Worm (Caenorhabditis elegans) whole organism, L1 larva: Measurements from ENCODE around the gene F40H3.3.
A peak's percentile ranks its signal among the peaks of the same experiment; 100 is the strongest.

Experiments
- C16A3.4 ChIP-seq: fragments of 150-350 bp; optimal IDR thresholded peaks from 2 replicates; lab custom pipeline; 2014; ENCODE audit warnings: missing biosample characterization, missing genetic modification characterization
- F16B12.6 ChIP-seq: fragments of 150-350 bp; optimal IDR thresholded peaks from 2 replicates; lab custom pipeline; 2014; ENCODE audit warnings: missing biosample characterization, missing genetic modification characterization
- Y116A8C.19 ChIP-seq: sonication (generic microtip); optimal IDR thresholded peaks from 2 replicates; lab custom pipeline; 2016; ENCODE audit warnings: missing compliant biosample characterization, missing genetic modification characterization, borderline replicate concordance
- blmp-1 ChIP-seq: fragments of 150-350 bp; optimal IDR thresholded peaks from 2 replicates; lab custom pipeline; 2014; ENCODE audit warnings: missing biosample characterization, missing genetic modification characterization
- ceh-63 ChIP-seq: fragments of 200-800 bp; sonication (Bioruptor generic); optimal IDR thresholded peaks from 2 replicates; lab custom pipeline; 2018; ENCODE audit warnings: mild to moderate bottlenecking, missing genetic modification characterization, missing compliant biosample characterization
- ceh-82 ChIP-seq, 3 experiments: fragments of 150-350 bp in 1 of 3; sonication (generic microtip) in 2 of 3; optimal IDR thresholded peaks; 2 replicates each; lab custom pipeline; 2014 to 2017; ENCODE audit warnings: missing biosample characterization in 3 of 3, missing genetic modification characterization in 3 of 3
- ceh-88 ChIP-seq: fragments of 200-800 bp; sonication (Bioruptor generic); IDR thresholded peaks from 2 replicates; pipeline ENCODE4 v1.3.6; 2022; ENCODE audit warnings: missing genetic modification characterization, missing compliant biosample characterization
- ces-1 ChIP-seq: fragments of 150-350 bp; optimal IDR thresholded peaks from 2 replicates; lab custom pipeline; 2014; ENCODE audit warnings: missing biosample characterization, missing genetic modification reagents, missing genetic modification characterization
- dpl-1 ChIP-seq, 3 experiments: fragments of 150-350 bp in 2 of 3; sonication (generic microtip) in 1 of 3; optimal IDR thresholded peaks; 2 replicates each; lab custom pipeline; 2014 to 2017; ENCODE audit warnings: missing biosample characterization in 3 of 3, missing genetic modification characterization in 3 of 3, missing genetic modification reagents in 3 of 3
- dsc-1 ChIP-seq: sonication (generic microtip); optimal IDR thresholded peaks from 2 replicates; lab custom pipeline; 2016; ENCODE audit warnings: mild to moderate bottlenecking, missing genetic modification characterization, missing compliant biosample characterization
- efl-1 ChIP-seq, 4 experiments: fragments of 150-350 bp; optimal IDR thresholded peaks in 3 of 4; peaks in 1 of 4; 1 replicate in 1 of 4; 2 replicates in 3 of 4; lab custom pipeline; 2014; ENCODE audit warnings: missing biosample characterization in 2 of 4, missing genetic modification characterization in 2 of 4, missing genetic modification reagents in 2 of 4
- elt-2 ChIP-seq: sonication (generic microtip); optimal IDR thresholded peaks from 2 replicates; lab custom pipeline; 2016; ENCODE audit warnings: missing genetic modification characterization, mild to moderate bottlenecking, inconsistent platforms, missing compliant biosample characterization, missing genetic modification reagents
- elt-3 ChIP-seq, 6 experiments: fragments of 150-350 bp in 1 of 6; sonication (generic microtip); optimal IDR thresholded peaks; 2 replicates each; lab custom pipeline; 2017 to 2018; ENCODE audit warnings: missing biosample characterization in 6 of 6, missing genetic modification characterization in 6 of 6, inconsistent platforms in 1 of 6
- ets-5 ChIP-seq: fragments of 200-800 bp; sonication (Bioruptor generic); IDR thresholded peaks from 2 replicates; pipeline ENCODE4 v1.3.6; 2022; ENCODE audit warnings: missing genetic modification characterization, missing compliant biosample characterization
- fkh-10 ChIP-seq: sonication (generic microtip); optimal IDR thresholded peaks from 2 replicates; lab custom pipeline; 2017; ENCODE audit warnings: missing biosample characterization, missing genetic modification reagents, missing genetic modification characterization
- hlh-4 ChIP-seq: sonication (generic microtip); optimal IDR thresholded peaks from 2 replicates; lab custom pipeline; 2016; ENCODE audit warnings: mild to moderate bottlenecking, missing genetic modification characterization, missing compliant biosample characterization
- irx-1 ChIP-seq: sonication (generic microtip); optimal IDR thresholded peaks from 2 replicates; lab custom pipeline; 2016; ENCODE audit warnings: missing genetic modification characterization, missing compliant biosample characterization
- lin-14 ChIP-seq: fragments of 200-800 bp; sonication (Bioruptor generic); optimal IDR thresholded peaks from 2 replicates; lab custom pipeline; 2018; ENCODE audit warnings: mild to moderate bottlenecking, missing genetic modification characterization, moderate library complexity, missing compliant biosample characterization
- lir-3 ChIP-seq: sonication (generic microtip); optimal IDR thresholded peaks from 2 replicates; lab custom pipeline; 2016; ENCODE audit warnings: mild to moderate bottlenecking, missing genetic modification characterization, moderate library complexity, missing compliant biosample characterization; ENCODE audit not compliant: poor library complexity
- lsy-2 ChIP-seq, 2 experiments: fragments of 150-350 bp; optimal IDR thresholded peaks; 2 replicates each; lab custom pipeline; 2014; ENCODE audit warnings: missing biosample characterization in 2 of 2, missing genetic modification characterization in 2 of 2
- mef-2 ChIP-seq: fragments of 150-350 bp; optimal IDR thresholded peaks from 2 replicates; lab custom pipeline; 2014; ENCODE audit warnings: missing biosample characterization, missing genetic modification characterization
- mep-1 ChIP-seq: fragments of 150-350 bp; optimal IDR thresholded peaks from 2 replicates; lab custom pipeline; 2014; ENCODE audit warnings: missing biosample characterization, missing genetic modification characterization
- nhr-237 ChIP-seq: fragments of 150-350 bp; optimal IDR thresholded peaks from 2 replicates; lab custom pipeline; 2014; ENCODE audit warnings: missing biosample characterization, missing genetic modification characterization
- nhr-47 ChIP-seq: sonication (generic microtip); optimal IDR thresholded peaks from 2 replicates; lab custom pipeline; 2016; ENCODE audit warnings: mild to moderate bottlenecking, missing genetic modification characterization, moderate library complexity, missing compliant biosample characterization
- nhr-77 ChIP-seq: fragments of 150-350 bp; optimal IDR thresholded peaks from 2 replicates; lab custom pipeline; 2014; ENCODE audit warnings: missing biosample characterization, missing genetic modification characterization
- pqm-1 ChIP-seq: sonication (generic microtip); optimal IDR thresholded peaks from 3 replicates; lab custom pipeline; 2017; ENCODE audit warnings: missing biosample characterization, missing genetic modification characterization
- sox-4 ChIP-seq: sonication (generic microtip); optimal IDR thresholded peaks from 2 replicates; lab custom pipeline; 2016; ENCODE audit warnings: missing genetic modification characterization, missing compliant biosample characterization
- swsn-7 ChIP-seq: sonication (generic microtip); optimal IDR thresholded peaks from 2 replicates; lab custom pipeline; 2016; ENCODE audit warnings: missing genetic modification characterization, missing compliant biosample characterization
- tbx-2 ChIP-seq: sonication (generic microtip); optimal IDR thresholded peaks from 2 replicates; lab custom pipeline; 2016; ENCODE audit warnings: missing genetic modification characterization, missing compliant biosample characterization
- tlp-1 ChIP-seq: fragments of 150-350 bp; optimal IDR thresholded peaks from 2 replicates; lab custom pipeline; 2014; ENCODE audit warnings: missing biosample characterization, missing genetic modification characterization
- unc-130 ChIP-seq: fragments of 150-350 bp; optimal IDR thresholded peaks from 2 replicates; lab custom pipeline; 2017; ENCODE audit warnings: missing biosample characterization, missing genetic modification characterization, inconsistent platforms
- xbp-1 ChIP-seq: sonication (generic microtip); optimal IDR thresholded peaks from 2 replicates; lab custom pipeline; 2016; ENCODE audit warnings: missing genetic modification characterization, missing compliant biosample characterization
- ztf-11 ChIP-seq, 2 experiments: sonication (generic microtip); optimal IDR thresholded peaks; 2 replicates each; lab custom pipeline; 2016 to 2017; ENCODE audit warnings: missing genetic modification characterization in 2 of 2, missing biosample characterization in 1 of 2, missing compliant biosample characterization in 1 of 2
- ztf-4 ChIP-seq: fragments of 150-350 bp; optimal IDR thresholded peaks from 2 replicates; lab custom pipeline; 2014; ENCODE audit warnings: missing biosample characterization, missing genetic modification characterization

Gene F40H3.3

DNA sequence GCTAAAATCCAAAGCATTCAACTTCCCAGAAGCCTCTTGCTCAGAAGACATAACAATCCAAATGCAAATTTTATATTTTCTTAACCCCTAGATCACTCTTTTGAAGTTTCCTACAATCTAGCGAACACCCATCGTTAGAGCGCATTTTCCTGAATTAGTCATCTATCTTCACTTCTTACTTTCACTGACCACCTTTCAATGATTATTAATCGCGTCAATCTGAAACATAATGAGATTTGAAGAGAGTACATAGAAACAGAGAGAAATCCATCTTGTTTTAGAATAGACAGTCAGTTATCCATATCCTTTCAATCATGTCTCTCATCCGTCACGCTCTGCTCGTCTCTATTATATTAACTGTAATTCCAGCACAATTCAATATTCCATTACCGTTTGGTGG, at the start of gene F40H3.3:
F40H3.3 (plus strand) TSS at position 280 of the 400 bp plus-strand sequence.
- TF ChIP-seq unc-130 (tag; lab: Kevin White, UChicago) (no peak), blmp-1 (peak; percentile 63), efl-1 (optimal IDR thresholded peaks at IDR 0.05; lab: Kevin White, UChicago) (no peak), efl-1 (GFP tag; optimal IDR thresholded peaks at IDR 0.05 in 1 of 2; lab: Kevin White, UChicago) (peak in 1 of 2 experiments; percentile 41)

ce11 chrII:6122641-6123424, 48.5 kb upstream of the F40H3.3 start:
- TF ChIP-seq mep-1 (tag; lab: Kevin White, UChicago) = peak; percentile 55
- TF ChIP-seq C16A3.4 = peak; percentile 16
- peak; percentile 96 for TF ChIP-seq pqm-1
- TF ChIP-seq efl-1 (optimal IDR thresholded peaks at IDR 0.05; lab: Kevin White, UChicago) = peak; percentile 3 to 34
- TF ChIP-seq efl-1 (GFP tag; optimal IDR thresholded peaks at IDR 0.05 in 1 of 2; lab: Kevin White, UChicago) = peak in 1 of 2 experiments; percentile 21
- peak in 1 of 2 experiments; percentile 19 for TF ChIP-seq lsy-2 (tag; optimal IDR thresholded peaks at IDR 0.05; lab: Kevin White, UChicago)
- no peak for TF ChIP-seq Y116A8C.19 (tag; lab: Kevin White, UChicago)
- TF ChIP-seq dpl-1 (GFP tag; optimal IDR thresholded peaks at IDR 0.05; lab: Kevin White, UChicago) = peak in 1 of 3 experiments; percentile 30
- no peak for TF ChIP-seq fkh-10
- TF ChIP-seq F16B12.6 (tag; lab: Kevin White, UChicago) = no peak
- peak in 1 of 6 experiments; percentile 9 for TF ChIP-seq elt-3 (tag; optimal IDR thresholded peaks at IDR 0.05; lab: Kevin White, UChicago)
- TF ChIP-seq nhr-237 (tag; lab: Kevin White, UChicago) = no peak
- TF ChIP-seq elt-2 = peak; percentile 74
- TF ChIP-seq ztf-11 (tag; optimal IDR thresholded peaks at IDR 0.05; lab: Kevin White, UChicago) = no peak
- peak; percentile 10 for TF ChIP-seq nhr-47 (tag; lab: Kevin White, UChicago)
- TF ChIP-seq lin-14 (GFP tag; lab: Kevin White, UChicago) = peak; percentile 64
- no peak for TF ChIP-seq ceh-82 (tag; optimal IDR thresholded peaks at IDR 0.05; lab: Kevin White, UChicago)
- TF ChIP-seq lir-3 (tag; lab: Kevin White, UChicago) = no peak
- TF ChIP-seq ceh-63 (GFP tag; lab: Kevin White, UChicago) = no peak

DNA sequence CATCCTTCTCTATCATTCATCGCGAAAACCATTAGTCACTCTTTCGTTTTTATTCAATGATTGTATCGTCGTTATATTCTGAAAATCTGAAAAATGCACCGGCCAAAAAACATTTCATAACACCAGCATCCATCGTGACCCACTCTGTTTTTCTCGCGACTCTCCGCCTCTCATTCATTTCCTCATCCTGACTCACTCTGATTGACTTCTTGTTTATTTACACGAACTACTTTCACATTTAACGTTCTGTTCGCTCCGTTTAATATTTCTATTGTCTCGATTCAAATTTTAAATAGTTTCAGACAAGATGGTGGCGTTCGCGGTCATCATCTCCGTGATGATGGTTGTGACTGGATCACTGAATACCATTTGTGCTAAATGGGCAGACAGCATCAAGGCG, 47.8 kb upstream of the F40H3.3 start, which contains the start of gene C29H12.2:
C29H12.2 (plus strand) TSS at position 297 of the 400 bp plus-strand sequence.
- TF ChIP-seq lin-14 (GFP tag; lab: Kevin White, UChicago) (peak; percentile 27), mep-1 (tag; lab: Kevin White, UChicago) (no peak), sox-4 (tag; lab: Kevin White, UChicago) (no peak), efl-1 (optimal IDR thresholded peaks at IDR 0.05; lab: Kevin White, UChicago) (no peak), efl-1 (GFP tag; optimal IDR thresholded peaks at IDR 0.05 in 1 of 2; lab: Kevin White, UChicago) (peak; percentile 9 to 32)
- TF ChIP-seq, all 84 proteins: peak for 2

DNA sequence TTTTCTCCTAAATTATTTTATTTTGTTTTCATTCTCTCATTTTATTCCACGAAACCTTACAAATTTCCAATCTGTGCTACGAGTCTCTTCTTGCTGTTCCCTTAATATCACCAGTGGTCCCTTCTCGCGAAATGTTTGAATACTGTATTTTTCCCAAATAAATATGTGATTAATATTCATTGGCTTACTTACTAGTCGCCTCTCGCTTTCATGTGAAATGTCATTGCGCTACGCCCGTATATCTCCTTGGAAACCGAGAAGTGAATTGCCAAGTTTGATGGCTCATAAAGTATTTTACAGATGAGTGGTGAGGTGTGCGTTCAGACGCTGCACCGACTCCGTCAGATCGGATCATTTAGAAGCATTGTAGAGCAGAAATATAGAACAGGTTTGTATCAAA, 46.0 kb upstream of the F40H3.3 start, which contains the start of gene rars-2:
rars-2 (plus strand) TSS at position 301 of the 400 bp plus-strand sequence.
- TF ChIP-seq ztf-4 (tag; lab: Kevin White, UChicago) (no peak), irx-1 (no peak), mef-2 (tag; lab: Kevin White, UChicago) (no peak), ceh-88 (GFP tag; lab: Robert Waterston, UW) (no peak), lin-14 (GFP tag; lab: Kevin White, UChicago) (no peak), F16B12.6 (tag; lab: Kevin White, UChicago) (no peak), nhr-77 (no peak), hlh-4 (no peak), dsc-1 (tag; lab: Kevin White, UChicago) (no peak), ets-5 (no peak), ztf-11 (tag; optimal IDR thresholded peaks at IDR 0.05; lab: Kevin White, UChicago) (no peak), tlp-1 (no peak), ces-1 (GFP tag; lab: Kevin White, UChicago) (no peak), mep-1 (tag; lab: Kevin White, UChicago) (no peak), tbx-2 (tag; lab: Kevin White, UChicago) (no peak), elt-3 (tag; optimal IDR thresholded peaks at IDR 0.05; lab: Kevin White, UChicago) (no peak), swsn-7 (tag; lab: Kevin White, UChicago) (no peak), xbp-1 (no peak)
